Worm (Caenorhabditis elegans): ENCODE results near the gene ndua-12.
"Not testable (repeated sequence)": the region's sequence is repeated elsewhere in the genome, so short reads cannot be mapped to it uniquely, and the experiment has no call there.

The ndua-12 gene

DNA sequence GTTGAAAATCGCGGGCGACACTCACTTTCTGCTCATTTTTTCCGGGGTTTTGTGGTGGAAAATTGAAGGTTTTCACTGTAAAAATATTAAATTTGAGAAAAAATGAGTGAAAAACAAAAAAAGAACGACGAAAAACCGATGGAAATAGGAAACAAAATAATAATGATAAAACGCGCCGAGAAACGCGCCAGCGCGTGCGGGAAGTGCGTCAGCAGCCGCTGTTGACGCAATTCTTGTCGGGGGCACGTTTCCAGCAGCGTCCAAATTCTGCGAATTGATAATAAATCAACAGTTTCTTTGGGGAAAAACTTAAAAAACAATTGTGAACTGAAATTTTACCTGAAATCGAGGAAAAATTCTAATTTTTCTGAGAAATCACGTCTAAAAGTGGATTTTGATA, 6.2 kb upstream of the ndua-12 start, which contains the start of gene ubxn-2 (continued):
- TF ChIP-seq nhr-11 (tag; optimal IDR thresholded peaks at IDR 0.05) (no peak), tbx-2 (tag; optimal IDR thresholded peaks at IDR 0.05) (peak; percentile 52), fos-1 (tag; optimal IDR thresholded peaks at IDR 0.05) (no peak), ceh-28 (tag; optimal IDR thresholded peaks at IDR 0.05) (peak; percentile 51), zag-1 (tag; optimal IDR thresholded peaks at IDR 0.05) (no peak), nhr-28 (tag; optimal IDR thresholded peaks at IDR 0.05) (no peak)

DNA sequence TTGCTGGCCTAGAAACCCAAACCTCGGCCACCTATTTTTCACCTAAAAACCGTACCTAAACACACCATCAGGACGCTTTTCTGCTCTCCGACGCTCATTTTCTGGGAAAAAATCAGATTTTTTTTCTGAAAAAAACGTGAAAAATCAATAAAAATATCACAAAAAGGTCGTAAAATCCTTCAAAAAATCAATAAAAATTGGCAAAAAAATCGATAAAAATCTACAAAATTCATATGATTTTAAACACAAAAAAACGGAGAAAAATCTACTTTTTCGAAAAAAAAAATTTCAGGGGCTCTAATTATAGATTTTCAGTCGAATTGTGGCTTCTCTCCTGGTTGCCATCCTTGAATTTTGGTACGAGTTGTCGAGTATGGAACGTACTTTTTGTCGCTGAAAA, 3.2 kb downstream of the ndua-12 start, which contains the start of gene Y94H6A.7:
Gene Y94H6A.7 (minus strand): TSS at position 101 of the 400 bp plus-strand sequence.
- TF ChIP-seq ztf-4, nhr-67, nhr-23 (tag; optimal IDR thresholded peaks at IDR 0.05): not testable (repeated sequence)

DNA sequence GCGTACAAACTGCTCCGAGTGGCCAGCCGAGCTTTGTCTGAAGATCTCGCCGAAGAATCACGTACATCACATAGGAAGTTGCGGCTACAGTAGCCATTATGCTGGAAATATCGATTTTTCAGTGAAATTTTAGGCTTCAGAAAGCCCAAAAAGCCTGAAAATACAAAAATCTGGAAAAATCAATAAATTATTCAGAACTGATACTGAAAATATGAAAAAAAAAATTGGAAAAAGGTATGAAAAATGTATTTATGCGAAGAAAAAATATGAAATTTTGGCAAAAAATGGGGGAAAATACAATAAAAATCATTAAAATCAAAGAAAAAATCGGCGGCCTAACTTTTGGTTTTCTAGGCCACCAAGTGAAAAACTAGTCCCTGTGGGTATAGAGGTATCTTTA, 6.7 kb downstream of the ndua-12 start, which contains the start of gene Y94H6A.12:
Gene Y94H6A.12 (minus strand): TSS at position 101 of the 400 bp plus-strand sequence.
- TF ChIP-seq ztf-11 (tag; optimal IDR thresholded peaks at IDR 0.05), result no peak
- TF ChIP-seq eor-1 (tag; optimal IDR thresholded peaks at IDR 0.05), result no peak
- TF ChIP-seq lin-39 (tag; optimal IDR thresholded peaks at IDR 0.05), result no peak
- TF ChIP-seq unc-62 (GFP tag; optimal IDR thresholded peaks at IDR 0.05), result no peak
- TF ChIP-seq ceh-28 (tag; optimal IDR thresholded peaks at IDR 0.05), result no peak
- no peak for TF ChIP-seq nhr-28 (tag; optimal IDR thresholded peaks at IDR 0.05)
- TF ChIP-seq egl-5 (tag; optimal IDR thresholded peaks at IDR 0.05), result no peak
- no peak for TF ChIP-seq mdl-1 (tag; optimal IDR thresholded peaks at IDR 0.05)
- no peak for TF ChIP-seq lsy-12 (tag; optimal IDR thresholded peaks at IDR 0.05)
- TF ChIP-seq zag-1 (tag; optimal IDR thresholded peaks at IDR 0.05), result no peak
- no peak for TF ChIP-seq nhr-237 (tag; optimal IDR thresholded peaks at IDR 0.05)
- TF ChIP-seq fkh-10 (GFP tag; optimal IDR thresholded peaks at IDR 0.05), result no peak
- TF ChIP-seq hmg-11 (tag; optimal IDR thresholded peaks at IDR 0.05), result no peak
- no peak for TF ChIP-seq tbx-2 (tag; optimal IDR thresholded peaks at IDR 0.05)
- no peak for TF ChIP-seq ceh-82 (tag; optimal IDR thresholded peaks at IDR 0.05)
- no peak for TF ChIP-seq nhr-23 (tag; optimal IDR thresholded peaks at IDR 0.05)
- TF ChIP-seq nhr-11 (tag; optimal IDR thresholded peaks at IDR 0.05), result no peak
- no peak for TF ChIP-seq mml-1 (tag; optimal IDR thresholded peaks at IDR 0.05)
- no peak for TF ChIP-seq pqm-1 (tag; optimal IDR thresholded peaks at IDR 0.05)

DNA sequence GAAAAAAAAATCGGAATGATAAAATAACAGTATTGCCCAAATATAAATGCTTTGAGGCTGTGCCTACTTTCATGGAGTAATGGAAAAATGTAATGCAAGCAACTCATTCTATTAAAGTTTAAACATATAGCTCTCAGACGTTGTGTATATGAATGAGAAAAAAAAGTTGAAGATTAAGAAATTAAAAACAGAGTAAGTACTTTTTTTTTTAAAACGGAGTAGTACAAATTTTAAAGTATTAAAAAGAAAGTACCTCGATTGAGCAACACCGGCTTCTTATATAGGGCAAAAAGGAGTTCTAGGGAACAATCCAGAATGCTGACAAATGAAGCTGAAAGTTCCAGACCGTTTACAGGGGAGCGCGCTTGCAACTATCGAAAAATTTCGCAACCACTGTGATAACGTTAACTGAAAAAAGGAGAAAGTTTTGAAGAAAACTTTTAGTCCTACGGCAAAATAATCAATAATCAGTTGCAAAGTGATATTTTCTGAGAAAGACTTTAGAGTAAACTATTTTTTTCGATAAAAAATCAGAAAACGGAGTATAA, 8.4 kb downstream of the ndua-12 start:
- TF ChIP-seq nfya-1 (tag; optimal IDR thresholded peaks at IDR 0.05; ENCODE audit: insufficient read depth), result peak; percentile 0
- TF ChIP-seq sea-2 (GFP tag; optimal IDR thresholded peaks at IDR 0.05), result no peak
- TF ChIP-seq ceh-82 (tag; optimal IDR thresholded peaks at IDR 0.05), result no peak
- TF ChIP-seq elt-3 (tag; optimal IDR thresholded peaks at IDR 0.05), result no peak
- TF ChIP-seq lin-15B (tag; optimal IDR thresholded peaks at IDR 0.05), result peak; percentile 18
- peak; percentile 31 for TF ChIP-seq pha-4 (tag; optimal IDR thresholded peaks at IDR 0.05)
- TF ChIP-seq elt-2 (tag; optimal IDR thresholded peaks at IDR 0.05), result peak; percentile 60
- peak; percentile 60 for TF ChIP-seq pqm-1 (tag; optimal IDR thresholded peaks at IDR 0.05)
- TF ChIP-seq skn-1 (tag; optimal IDR thresholded peaks at IDR 0.05), result peak; percentile 34

DNA sequence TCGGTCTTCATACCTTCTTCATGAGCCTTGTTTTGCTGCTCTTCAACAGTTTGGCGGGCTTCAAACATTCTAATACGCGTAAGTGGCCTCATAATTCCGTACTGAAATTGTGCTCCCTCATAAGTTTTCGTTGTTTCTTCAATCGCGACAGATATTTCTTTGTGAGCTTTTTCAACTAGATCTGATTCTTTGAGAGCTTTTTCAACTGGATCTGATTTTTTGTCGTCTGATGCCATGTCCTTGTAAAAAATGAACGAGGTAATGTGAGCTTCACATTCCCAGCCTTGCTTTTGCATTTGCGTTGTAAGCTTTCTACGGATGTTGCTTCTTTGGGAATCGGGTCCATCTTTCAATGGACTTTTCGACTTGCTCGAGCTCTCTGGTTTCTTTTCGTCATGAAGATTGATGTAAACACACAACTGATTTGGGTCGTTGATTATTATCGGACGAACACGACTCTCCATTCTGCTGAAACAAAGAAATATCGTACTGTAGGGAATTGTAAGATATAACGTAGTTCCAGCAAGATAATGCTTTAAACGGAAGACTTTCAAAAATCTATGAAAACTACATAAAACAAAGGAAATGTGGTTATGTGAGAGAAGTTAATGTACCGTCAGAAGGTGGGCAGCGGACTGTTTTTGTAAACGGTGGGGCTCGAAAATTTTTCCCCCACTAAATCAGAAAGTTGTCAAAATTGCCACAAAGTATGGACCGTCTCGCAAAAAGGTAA, 9.3 kb downstream of the ndua-12 start, which contains the start of gene Y94H6A.10:
Gene Y94H6A.10 (minus strand): TSS at position 464 of the 733 bp plus-strand sequence.
- TF ChIP-seq ama-1 (optimal IDR thresholded peaks at IDR 0.05) (peak; percentile 79), lin-15B (tag; optimal IDR thresholded peaks at IDR 0.05) (no peak), nhr-77 (tag; optimal IDR thresholded peaks at IDR 0.05) (no peak), lin-39 (tag; optimal IDR thresholded peaks at IDR 0.05) (no peak), jun-1 (tag; optimal IDR thresholded peaks at IDR 0.05) (no peak), unc-39 (tag; optimal IDR thresholded peaks at IDR 0.05) (no peak), ztf-4 (tag; optimal IDR thresholded peaks at IDR 0.05) (no peak), nhr-12 (tag; optimal IDR thresholded peaks at IDR 0.05) (no peak), ceh-28 (tag; optimal IDR thresholded peaks at IDR 0.05) (no peak)
